Fruit fly (Drosophila melanogaster) whole organism, wandering third instar larva: Measurements from ENCODE around the gene CG9483.

ENCODE experiments used
- CG32264 ChIP-seq: fragments of 200-800 bp; sonication (Bioruptor generic); optimal IDR thresholded peaks from 2 replicates; lab custom pipeline; 2016; ENCODE audit warnings: missing biosample characterization, missing genetic modification characterization
- CG9705 ChIP-seq: fragments of 200-800 bp; sonication (Bioruptor generic); optimal IDR thresholded peaks from 2 replicates; lab custom pipeline; 2018; ENCODE audit warnings: missing biosample characterization, mild to moderate bottlenecking, missing genetic modification characterization
- CrebA ChIP-seq: fragments of 200-800 bp; sonication (Bioruptor generic); optimal IDR thresholded peaks from 2 replicates; lab custom pipeline; 2016; ENCODE audit warnings: missing biosample characterization, mild to moderate bottlenecking, missing genetic modification characterization, borderline replicate concordance
- Dfd ChIP-seq: fragments of >200 bp; optimal IDR thresholded peaks from 2 replicates; lab custom pipeline; 2017; ENCODE audit warnings: missing biosample characterization, missing genetic modification characterization
- Dif ChIP-seq: fragments of 200-275, 200-300 bp; sonication (Bioruptor generic); optimal IDR thresholded peaks from 2 replicates; lab custom pipeline; 2018; ENCODE audit warnings: missing biosample characterization, missing genetic modification characterization; ENCODE audit not compliant: partially characterized antibody
- GATAd ChIP-seq: sonication (Bioruptor generic); optimal IDR thresholded peaks from 2 replicates; lab custom pipeline; 2016; ENCODE audit warnings: missing biosample characterization, missing genetic modification characterization
- HLH106 ChIP-seq: fragments of 200-800 bp; optimal IDR thresholded peaks from 3 replicates; lab custom pipeline; 2019; ENCODE audit warnings: missing biosample characterization, mild to moderate bottlenecking, missing genetic modification characterization, moderate library complexity
- Hnf4 ChIP-seq: fragments of 200-800 bp; sonication (Bioruptor generic); optimal IDR thresholded peaks from 2 replicates; lab custom pipeline; 2016; ENCODE audit warnings: missing biosample characterization, mild to moderate bottlenecking, missing genetic modification characterization
- Hr78 ChIP-seq: fragments of >200 bp; optimal IDR thresholded peaks from 2 replicates; lab custom pipeline; 2017; ENCODE audit warnings: missing biosample characterization, missing genetic modification characterization
- Hr83 ChIP-seq: fragments of 200-300 bp; sonication (Bioruptor generic); optimal IDR thresholded peaks from 2 replicates; lab custom pipeline; 2016; ENCODE audit warnings: missing biosample characterization, mild to moderate bottlenecking, missing genetic modification characterization, moderate library complexity; ENCODE audit not compliant: poor library complexity, severe bottlenecking
- Jra ChIP-seq: sonication (Bioruptor generic); optimal IDR thresholded peaks from 2 replicates; lab custom pipeline; 2016; ENCODE audit warnings: missing biosample characterization, missing genetic modification characterization
- N ChIP-seq: fragments of >200 bp; optimal IDR thresholded peaks from 2 replicates; lab custom pipeline; 2018; ENCODE audit warnings: missing biosample characterization, missing external identifiers, missing genetic modification characterization
- OdsH ChIP-seq: fragments of 200-800 bp; sonication (Bioruptor generic); optimal IDR thresholded peaks from 2 replicates; lab custom pipeline; 2016; ENCODE audit warnings: missing biosample characterization, mild to moderate bottlenecking, missing genetic modification characterization
- Rel ChIP-seq, 2 experiments: fragments of 200-800 bp; sonication (Bioruptor generic) in 1 of 2; optimal IDR thresholded peaks; 2 replicates in 1 of 2; 3 replicates in 1 of 2; lab custom pipeline; 2016 to 2019; ENCODE audit warnings: mild to moderate bottlenecking in 2 of 2, missing biosample characterization in 2 of 2, missing genetic modification characterization in 2 of 2, moderate library complexity in 1 of 2
- Sp1 ChIP-seq: fragments of 200-800 bp; sonication (Bioruptor generic); optimal IDR thresholded peaks from 3 replicates; lab custom pipeline; 2019; ENCODE audit warnings: missing biosample characterization, mild to moderate bottlenecking, missing genetic modification characterization, moderate library complexity
- Vsx2 ChIP-seq: fragments of 200-300, 225-300 bp; sonication (Bioruptor generic); optimal IDR thresholded peaks from 2 replicates; lab custom pipeline; 2018; ENCODE audit warnings: missing biosample characterization, missing genetic modification characterization; ENCODE audit not compliant: partially characterized antibody
- br ChIP-seq: fragments of 200-800 bp; sonication (Bioruptor generic); optimal IDR thresholded peaks from 2 replicates; lab custom pipeline; 2016; ENCODE audit warnings: missing biosample characterization, missing genetic modification characterization
- brk ChIP-seq: fragments of 200-800 bp; sonication (Bioruptor generic); optimal IDR thresholded peaks from 2 replicates; lab custom pipeline; 2016; ENCODE audit warnings: missing biosample characterization, mild to moderate bottlenecking, missing genetic modification characterization
- dl ChIP-seq, 2 experiments: fragments of 175-275, 200-275 bp in 1 of 2; fragments of 200-275 bp in 1 of 2; sonication (Bioruptor generic); optimal IDR thresholded peaks; lab custom pipeline; 2018; ENCODE audit warnings: mild to moderate bottlenecking in 2 of 2, missing biosample characterization in 2 of 2, missing genetic modification characterization in 2 of 2, moderate library complexity in 2 of 2; ENCODE audit not compliant: partially characterized antibody in 2 of 2, insufficient read depth in 1 of 2
- dmrt93B ChIP-seq: fragments of 200-800 bp; sonication (Bioruptor generic); optimal IDR thresholded peaks from 2 replicates; lab custom pipeline; 2018; ENCODE audit warnings: missing biosample characterization, mild to moderate bottlenecking, missing genetic modification characterization
- ey ChIP-seq: fragments of 200-800 bp; sonication (Bioruptor generic); optimal IDR thresholded peaks from 2 replicates; lab custom pipeline; 2016; ENCODE audit warnings: missing biosample characterization, missing genetic modification characterization
- foxo ChIP-seq, 2 experiments: fragments of 200-800 bp; sonication (Bioruptor generic); optimal IDR thresholded peaks; 2 replicates in 1 of 2; 3 replicates in 1 of 2; lab custom pipeline; 2016 to 2017; ENCODE audit warnings: missing biosample characterization in 2 of 2, missing genetic modification characterization in 2 of 2
- fru ChIP-seq: fragments of 200-800 bp; sonication (Bioruptor generic); optimal IDR thresholded peaks from 3 replicates; lab custom pipeline; 2016; ENCODE audit warnings: missing biosample characterization, mild to moderate bottlenecking, missing genetic modification characterization
- h ChIP-seq: fragments of 200-800 bp; sonication (Bioruptor generic); optimal IDR thresholded peaks from 3 replicates; lab custom pipeline; 2016; ENCODE audit warnings: missing biosample characterization, mild to moderate bottlenecking, missing genetic modification characterization
- jim ChIP-seq: fragments of 175-275, 200-325 bp; sonication (Bioruptor generic); optimal IDR thresholded peaks from 2 replicates; lab custom pipeline; 2016; ENCODE audit warnings: missing biosample characterization, mild to moderate bottlenecking, missing genetic modification characterization
- lola ChIP-seq: fragments of >200 bp; optimal IDR thresholded peaks from 2 replicates; lab custom pipeline; 2017; ENCODE audit warnings: missing biosample characterization, missing genetic modification characterization
- pan ChIP-seq: fragments of >200 bp; optimal IDR thresholded peaks from 2 replicates; lab custom pipeline; 2017
- psq ChIP-seq: fragments of 200-800 bp; sonication (Bioruptor generic); optimal IDR thresholded peaks from 3 replicates; lab custom pipeline; 2017; ENCODE audit warnings: missing biosample characterization, mild to moderate bottlenecking, missing genetic modification characterization, moderate library complexity
- rgr ChIP-seq: fragments of 200-800 bp; sonication (Bioruptor generic); optimal IDR thresholded peaks from 3 replicates; lab custom pipeline; 2016; ENCODE audit warnings: missing biosample characterization, mild to moderate bottlenecking, missing genetic modification characterization
- sage ChIP-seq: fragments of 200-800 bp; sonication (Bioruptor generic); optimal IDR thresholded peaks from 2 replicates; lab custom pipeline; 2016; ENCODE audit warnings: missing biosample characterization, mild to moderate bottlenecking, missing genetic modification characterization
- sv ChIP-seq: fragments of 200-800 bp; sonication (Bioruptor generic); optimal IDR thresholded peaks from 3 replicates; lab custom pipeline; 2016; ENCODE audit warnings: missing biosample characterization, missing genetic modification characterization
- woc ChIP-seq: sonication (Bioruptor generic); optimal IDR thresholded peaks from 2 replicates; lab custom pipeline; 2016; ENCODE audit warnings: missing biosample characterization, mild to moderate bottlenecking, missing genetic modification characterization

CG9483 gene

DNA sequence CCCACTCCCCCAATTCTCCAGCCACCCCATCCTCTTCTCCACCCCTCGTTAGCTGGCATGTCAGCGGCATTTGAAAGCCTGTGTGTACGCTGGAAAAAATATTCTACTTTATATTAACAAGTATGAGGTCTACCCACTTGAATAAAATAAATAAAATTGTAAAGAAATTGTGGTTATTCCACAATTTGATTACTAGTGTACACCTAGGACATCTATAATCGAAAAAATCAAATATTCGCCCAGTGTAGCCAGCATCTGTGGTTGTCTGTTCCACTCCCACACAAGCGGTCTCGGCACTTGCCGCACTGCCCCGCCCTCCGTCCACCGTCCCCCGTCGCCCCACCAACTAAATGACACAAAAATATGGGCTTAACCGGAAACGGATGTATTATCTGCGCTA lies 5.8 kb upstream of the CG9483 start:
- TF ChIP-seq brk (GFP tag; lab: Kevin White, UChicago), result no peak
- TF ChIP-seq Hnf4 (GFP tag; lab: Kevin White, UChicago), result no peak
- TF ChIP-seq rgr (GFP tag; lab: Kevin White, UChicago), result peak; percentile 44
- TF ChIP-seq OdsH (GFP tag; lab: Kevin White, UChicago), result peak; percentile 37
- TF ChIP-seq HLH106 (tag; lab: Kevin White, UChicago), result peak; percentile 68
- TF ChIP-seq lola (GFP tag; lab: Kevin White, UChicago), result no peak
- peak; percentile 49 for TF ChIP-seq fru (GFP tag; lab: Kevin White, UChicago)
- TF ChIP-seq psq (GFP tag; lab: Kevin White, UChicago), result peak; percentile 34
- TF ChIP-seq dmrt93B, result peak; percentile 28
- no peak for TF ChIP-seq sv (GFP tag; lab: Kevin White, UChicago)
- TF ChIP-seq CG9705, result peak; percentile 28
- TF ChIP-seq Hr83 (GFP tag; lab: Kevin White, UChicago), result no peak
- TF ChIP-seq Sp1 (GFP tag; lab: Kevin White, UChicago), result peak; percentile 50
- TF ChIP-seq Dfd (GFP tag; lab: Kevin White, UChicago), result no peak
- no peak for TF ChIP-seq woc (GFP tag; lab: Kevin White, UChicago)
- TF ChIP-seq h (GFP tag; lab: Kevin White, UChicago), result peak; percentile 63
- peak in 1 of 2 experiments; percentile 70 for TF ChIP-seq foxo (GFP tag; optimal IDR thresholded peaks at IDR 0.05; lab: Kevin White, UChicago)
- TF ChIP-seq ey (GFP tag; lab: Kevin White, UChicago), result peak; percentile 45
- TF ChIP-seq dl (GFP tag; optimal IDR thresholded peaks at IDR 0.05; lab: Kevin White, UChicago; ENCODE audit: insufficient read depth in 1 of 2, partially characterized antibody in 2 of 2), result no peak
- peak; percentile 13 for TF ChIP-seq br (GFP tag; lab: Kevin White, UChicago)
- TF ChIP-seq Dif (GFP tag; lab: Kevin White, UChicago), result no peak

DNA sequence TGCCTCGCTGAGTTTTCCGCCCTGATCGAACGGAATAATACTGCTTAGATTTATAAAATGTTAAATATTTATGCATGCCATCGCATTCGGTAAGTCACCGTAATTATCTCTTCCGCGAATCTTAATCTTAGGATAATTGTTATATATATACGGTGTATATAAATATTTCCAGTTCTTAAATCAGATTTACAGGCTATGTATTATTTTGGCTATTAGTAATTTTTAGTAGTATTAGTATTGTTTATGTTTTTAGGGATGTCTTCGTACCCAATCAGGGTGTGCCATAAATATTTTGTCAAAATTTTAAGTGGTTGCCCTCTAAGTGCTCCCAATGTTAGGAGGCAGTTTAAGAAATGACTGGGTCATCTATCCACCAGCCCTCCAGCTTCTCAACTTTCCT lies 4.1 kb upstream of the CG9483 start, which contains the start of gene CG32986:
Gene CG32986 (plus strand): TSS at position 301 of the 400 bp plus-strand sequence.
- TF ChIP-seq sv (GFP tag; lab: Kevin White, UChicago) (no peak), psq (GFP tag; lab: Kevin White, UChicago) (no peak), woc (GFP tag; lab: Kevin White, UChicago) (no peak), Vsx2 (GFP tag; lab: Kevin White, UChicago) (no peak), GATAd (GFP tag; lab: Kevin White, UChicago) (no peak)

dm6 chr2L:8863511-8863910 lies 3.1 kb upstream of the CG9483 start, which contains the start of gene CG32987:
TSS of gene CG32987 (plus strand) at chr2L:8863811.
- no peak for TF ChIP-seq jim (GFP tag; lab: Kevin White, UChicago)
- no peak for TF ChIP-seq N (GFP tag; lab: Kevin White, UChicago)
- TF ChIP-seq fru (GFP tag; lab: Kevin White, UChicago), result no peak
- TF ChIP-seq brk (GFP tag; lab: Kevin White, UChicago), result no peak
- no peak for TF ChIP-seq Dif (GFP tag; lab: Kevin White, UChicago)
- no peak for TF ChIP-seq Vsx2 (GFP tag; lab: Kevin White, UChicago)

dm6 chr2L:8864564-8864963 lies 2.0 kb upstream of the CG9483 start, which contains the start of gene CG32988:
TSS of gene CG32988 (plus strand) at chr2L:8864864.
- TF ChIP-seq Hr78 (GFP tag; lab: Kevin White, UChicago) (no peak), br (GFP tag; lab: Kevin White, UChicago) (no peak), Sp1 (GFP tag; lab: Kevin White, UChicago) (no peak), CrebA (GFP tag; lab: Kevin White, UChicago) (no peak), sage (no peak), Rel (GFP tag; optimal IDR thresholded peaks at IDR 0.05; lab: Kevin White, UChicago) (no peak), Rel (tag; optimal IDR thresholded peaks at IDR 0.05; lab: Kevin White, UChicago) (no peak), brk (GFP tag; lab: Kevin White, UChicago) (no peak), ey (GFP tag; lab: Kevin White, UChicago) (no peak), Hr83 (GFP tag; lab: Kevin White, UChicago) (no peak), CG32264 (GFP tag; lab: Kevin White, UChicago) (no peak), pan (no peak), foxo (GFP tag; optimal IDR thresholded peaks at IDR 0.05; lab: Kevin White, UChicago) (no peak), Jra (GFP tag; lab: Kevin White, UChicago) (no peak), Hnf4 (GFP tag; lab: Kevin White, UChicago) (no peak)
